Fruit fly (Drosophila melanogaster) whole organism, prepupa: Measurements from ENCODE around the gene Bdbt.
A peak's percentile ranks its signal among the peaks of the same experiment; 100 is the strongest.

Source experiments
- CG10631 ChIP-seq: fragments of 200-800 bp; sonication (Bioruptor generic); optimal IDR thresholded peaks from 2 replicates; lab custom pipeline; 2016; ENCODE audit warnings: missing biosample characterization, missing genetic modification characterization
- CG10669 ChIP-seq: fragments of 200-800 bp; sonication (Bioruptor generic); optimal IDR thresholded peaks from 3 replicates; lab custom pipeline; 2018; ENCODE audit warnings: missing biosample characterization, mild to moderate bottlenecking, missing genetic modification characterization, moderate library complexity
- CG11294 ChIP-seq: fragments of 200-800 bp; sonication (Bioruptor generic); IDR thresholded peaks from 2 replicates; pipeline ENCODE4 v1.3.6; 2022; ENCODE audit warnings: missing biosample characterization, missing genetic modification characterization
- CG11762 ChIP-seq: fragments of 200-800 bp; sonication (Bioruptor generic); optimal IDR thresholded peaks from 3 replicates; lab custom pipeline; 2016; ENCODE audit warnings: missing biosample characterization, missing genetic modification characterization; ENCODE audit not compliant: insufficient read depth
- CG15336 ChIP-seq: fragments of 200-800 bp; sonication (Bioruptor generic); IDR thresholded peaks from 2 replicates; pipeline ENCODE4 v1.3.6; 2022; ENCODE audit warnings: missing biosample characterization, missing genetic modification characterization
- CG1621 ChIP-seq: fragments of 200-800 bp; sonication (Bioruptor generic); optimal IDR thresholded peaks from 3 replicates; lab custom pipeline; 2018; ENCODE audit warnings: missing biosample characterization, mild to moderate bottlenecking, missing genetic modification characterization
- CG16779 ChIP-seq: fragments of 200-800 bp; sonication (Bioruptor generic); optimal IDR thresholded peaks from 3 replicates; lab custom pipeline; 2017; ENCODE audit warnings: missing biosample characterization, mild to moderate bottlenecking, missing genetic modification characterization
- CG3032 ChIP-seq: fragments of 200-800 bp; optimal IDR thresholded peaks from 2 replicates; lab custom pipeline; 2019; ENCODE audit warnings: missing biosample characterization, mild to moderate bottlenecking, missing genetic modification characterization, moderate library complexity
- CG32006 ChIP-seq: fragments of 200-800 bp; sonication (Bioruptor generic); optimal IDR thresholded peaks from 3 replicates; lab custom pipeline; 2017; ENCODE audit warnings: missing biosample characterization, mild to moderate bottlenecking, missing genetic modification characterization
- CG34406 ChIP-seq: fragments of 200-800 bp; sonication (Bioruptor generic); optimal IDR thresholded peaks from 3 replicates; lab custom pipeline; 2016; ENCODE audit warnings: missing biosample characterization, missing genetic modification characterization
- CG3919 ChIP-seq: fragments of 200-800 bp; sonication (Bioruptor generic); optimal IDR thresholded peaks from 3 replicates; lab custom pipeline; 2016; ENCODE audit warnings: missing biosample characterization, missing genetic modification characterization
- CG4318 ChIP-seq: fragments of 200-800 bp; sonication (Bioruptor generic); optimal IDR thresholded peaks from 3 replicates; lab custom pipeline; 2017; ENCODE audit warnings: missing biosample characterization, mild to moderate bottlenecking, missing genetic modification characterization
- CG6792 ChIP-seq: fragments of 200-800 bp; sonication (Bioruptor generic); optimal IDR thresholded peaks from 3 replicates; lab custom pipeline; 2016; ENCODE audit warnings: missing biosample characterization, missing genetic modification characterization
- CG6808 ChIP-seq: fragments of 200-800 bp; sonication (Bioruptor generic); optimal IDR thresholded peaks from 3 replicates; lab custom pipeline; 2017; ENCODE audit warnings: missing biosample characterization, missing genetic modification characterization, mild to moderate bottlenecking, moderate library complexity, missing genetic modification reagents
- CG6854 ChIP-seq: fragments of 200-800 bp; sonication (Bioruptor generic); optimal IDR thresholded peaks from 2 replicates; lab custom pipeline; 2017; ENCODE audit warnings: missing biosample characterization, mild to moderate bottlenecking, missing genetic modification characterization
- CG7368 ChIP-seq: fragments of 200-800 bp; sonication (Bioruptor generic); optimal IDR thresholded peaks from 3 replicates; lab custom pipeline; 2016; ENCODE audit warnings: missing biosample characterization, missing genetic modification characterization
- CG8119 ChIP-seq: fragments of 200-800 bp; sonication (Bioruptor generic); IDR thresholded peaks from 3 replicates; pipeline ENCODE4 v1.3.6; 2022; ENCODE audit warnings: missing biosample characterization, missing genetic modification characterization
- CG8632 ChIP-seq: fragments of 200-800 bp; sonication (Bioruptor generic); optimal IDR thresholded peaks from 3 replicates; lab custom pipeline; 2016; ENCODE audit warnings: missing biosample characterization, missing genetic modification characterization
- Eip78C ChIP-seq: fragments of 200-800 bp; sonication (Bioruptor generic); peaks from one replicate; lab custom pipeline; 2016; ENCODE audit warnings: missing biosample characterization, missing genetic modification characterization
- Ets21C ChIP-seq: fragments of 200-800 bp; sonication (Bioruptor generic); optimal IDR thresholded peaks from 3 replicates; lab custom pipeline; 2016; ENCODE audit warnings: missing biosample characterization, missing genetic modification characterization
- Ets96B ChIP-seq: fragments of 200-800 bp; optimal IDR thresholded peaks from 2 replicates; lab custom pipeline; 2019; ENCODE audit warnings: missing biosample characterization, mild to moderate bottlenecking, missing genetic modification characterization, moderate library complexity
- Gug ChIP-seq: fragments of 200-800 bp; sonication (Bioruptor generic); IDR thresholded peaks from 2 replicates; pipeline ENCODE4 v1.3.6; 2022; ENCODE audit warnings: missing biosample characterization, missing genetic modification characterization
- Hr38 ChIP-seq: sonication (Bioruptor generic); optimal IDR thresholded peaks from 2 replicates; lab custom pipeline; 2016; ENCODE audit warnings: missing biosample characterization, missing genetic modification characterization
- Hr39 ChIP-seq: fragments of 200-800 bp; sonication (Bioruptor generic); optimal IDR thresholded peaks from 2 replicates; lab custom pipeline; 2016; ENCODE audit warnings: missing biosample characterization, missing genetic modification characterization
- Hr4 ChIP-seq: fragments of 200-800 bp; sonication (Bioruptor generic); optimal IDR thresholded peaks from 3 replicates; lab custom pipeline; 2016; ENCODE audit warnings: missing biosample characterization, missing genetic modification characterization
- Lpt ChIP-seq: fragments of 200-800 bp; sonication (Bioruptor generic); optimal IDR thresholded peaks from 3 replicates; lab custom pipeline; 2016; ENCODE audit warnings: missing biosample characterization, missing genetic modification characterization
- OdsH ChIP-seq: fragments of 200-800 bp; sonication (Bioruptor generic); optimal IDR thresholded peaks from 3 replicates; lab custom pipeline; 2016; ENCODE audit warnings: missing biosample characterization, missing genetic modification characterization
- Sox102F ChIP-seq: fragments of 200-800 bp; sonication (Bioruptor generic); optimal IDR thresholded peaks from 2 replicates; lab custom pipeline; 2016; ENCODE audit warnings: missing biosample characterization, mild to moderate bottlenecking, missing genetic modification characterization
- Sox15 ChIP-seq: fragments of 200-800 bp; sonication (Bioruptor generic); optimal IDR thresholded peaks from 3 replicates; lab custom pipeline; 2016; ENCODE audit warnings: missing biosample characterization, missing genetic modification characterization
- achi ChIP-seq: fragments of 200-800 bp; sonication (Bioruptor generic); optimal IDR thresholded peaks from 3 replicates; lab custom pipeline; 2016; ENCODE audit warnings: missing biosample characterization, missing genetic modification characterization
- acj6 ChIP-seq: fragments of 200-800 bp; sonication (Bioruptor generic); optimal IDR thresholded peaks from 3 replicates; lab custom pipeline; 2016; ENCODE audit warnings: missing biosample characterization, missing genetic modification characterization
- cyc ChIP-seq: fragments of 200-800 bp; sonication (Bioruptor generic); optimal IDR thresholded peaks from 3 replicates; lab custom pipeline; 2016; ENCODE audit warnings: missing biosample characterization, missing genetic modification characterization
- dac ChIP-seq: fragments of 200-800 bp; sonication (Bioruptor generic); optimal IDR thresholded peaks from 2 replicates; lab custom pipeline; 2017; ENCODE audit warnings: missing biosample characterization, mild to moderate bottlenecking, missing genetic modification characterization
- dsx ChIP-seq: fragments of 200-800 bp; optimal IDR thresholded peaks from 3 replicates; lab custom pipeline; 2019; ENCODE audit warnings: missing biosample characterization, mild to moderate bottlenecking, missing genetic modification characterization, moderate library complexity; ENCODE audit not compliant: poor library complexity, severe bottlenecking
- eg ChIP-seq: fragments of 200-800 bp; sonication (Bioruptor generic); IDR thresholded peaks from 3 replicates; pipeline ENCODE4 v1.3.6; 2022; ENCODE audit warnings: missing biosample characterization, missing genetic modification characterization
- esn ChIP-seq: fragments of 200-800 bp; sonication (Bioruptor generic); optimal IDR thresholded peaks from 2 replicates; lab custom pipeline; 2016; ENCODE audit warnings: missing biosample characterization, mild to moderate bottlenecking, missing genetic modification characterization, moderate library complexity
- fd59A ChIP-seq: fragments of 200-800 bp; sonication (Bioruptor generic); optimal IDR thresholded peaks from 2 replicates; lab custom pipeline; 2017; ENCODE audit warnings: missing biosample characterization, mild to moderate bottlenecking, missing genetic modification characterization, missing genetic modification reagents
- fkh ChIP-seq: fragments of 200-800 bp; sonication (Bioruptor generic); optimal IDR thresholded peaks from 3 replicates; lab custom pipeline; 2017; ENCODE audit warnings: missing biosample characterization, mild to moderate bottlenecking, missing genetic modification characterization, moderate library complexity
- lz ChIP-seq: fragments of 200-800 bp; sonication (Bioruptor generic); optimal IDR thresholded peaks from 3 replicates; lab custom pipeline; 2016; ENCODE audit warnings: missing biosample characterization, missing genetic modification characterization
- net ChIP-seq: fragments of 200-800 bp; sonication (Bioruptor generic); optimal IDR thresholded peaks from 3 replicates; lab custom pipeline; 2016; ENCODE audit warnings: missing biosample characterization, missing genetic modification characterization
- pdm3 ChIP-seq: fragments of 200-800 bp; sonication (Bioruptor generic); optimal IDR thresholded peaks from 3 replicates; lab custom pipeline; 2016; ENCODE audit warnings: missing biosample characterization, missing genetic modification characterization
- salr ChIP-seq, 2 experiments: fragments of 200-800 bp; sonication (Bioruptor generic); optimal IDR thresholded peaks; 3 replicates each; lab custom pipeline; 2016 to 2018; ENCODE audit warnings: missing biosample characterization in 2 of 2, missing genetic modification characterization in 2 of 2, mild to moderate bottlenecking in 1 of 2
- spab ChIP-seq: fragments of 200-800 bp; sonication (Bioruptor generic); optimal IDR thresholded peaks from 2 replicates; lab custom pipeline; 2017; ENCODE audit warnings: missing biosample characterization, mild to moderate bottlenecking, missing genetic modification characterization, missing genetic modification reagents
- ss ChIP-seq, 2 experiments: fragments of 200-800 bp; sonication (Bioruptor generic); optimal IDR thresholded peaks; 2 replicates in 1 of 2; 3 replicates in 1 of 2; lab custom pipeline; 2017 to 2018; ENCODE audit warnings: mild to moderate bottlenecking in 2 of 2, missing biosample characterization in 2 of 2, missing genetic modification characterization in 2 of 2, moderate library complexity in 1 of 2
- svp ChIP-seq: fragments of 200-800 bp; sonication (Bioruptor generic); peaks from one replicate; lab custom pipeline; 2016; ENCODE audit warnings: missing biosample characterization, missing genetic modification characterization
- topi ChIP-seq: fragments of 200-800 bp; sonication (Bioruptor generic); optimal IDR thresholded peaks from 3 replicates; lab custom pipeline; 2016; ENCODE audit warnings: missing biosample characterization, missing genetic modification characterization
- vri ChIP-seq: fragments of 200-800 bp; sonication (Bioruptor generic); optimal IDR thresholded peaks from 3 replicates; lab custom pipeline; 2016; ENCODE audit warnings: missing biosample characterization, mild to moderate bottlenecking, missing genetic modification characterization

Bdbt gene

dm6 chr3R:21161620-21162029 is 43.0 kb upstream of the Bdbt start:
- TF ChIP-seq CG6792 (GFP tag; lab: Kevin White, UChicago) (no peak), eg (no peak), lz (GFP tag; lab: Kevin White, UChicago) (no peak), vri (GFP tag; lab: Kevin White, UChicago) (peak; percentile 42), Gug (no peak), esn (GFP tag; lab: Kevin White, UChicago) (no peak), dac (GFP tag; lab: Kevin White, UChicago) (no peak), salr (GFP tag; optimal IDR thresholded peaks at IDR 0.05; lab: Kevin White, UChicago) (no peak), fd59A (GFP tag; lab: Kevin White, UChicago) (no peak), svp (GFP tag; lab: Kevin White, UChicago) (no peak), dsx (GFP tag; lab: Kevin White, UChicago) (peak; percentile 76), CG16779 (tag; lab: Kevin White, UChicago) (no peak), CG8119 (0 out of 3 replicates have a peak, but pooled peaks have one; percentile 21), ss (GFP tag; optimal IDR thresholded peaks at IDR 0.05; lab: Kevin White, UChicago) (no peak), pdm3 (GFP tag; lab: Kevin White, UChicago) (no peak), CG32006 (GFP tag; lab: Kevin White, UChicago) (peak; percentile 34), Sox102F (no peak), cyc (no peak), topi (no peak), Hr4 (GFP tag; lab: Kevin White, UChicago) (no peak), CG4318 (no peak), CG3919 (no peak), Ets96B (no peak), acj6 (no peak), CG11762 (no peak), CG10669 (no peak), OdsH (GFP tag; lab: Kevin White, UChicago) (no peak), spab (GFP tag; lab: Kevin White, UChicago) (no peak), Sox15 (GFP tag; lab: Kevin White, UChicago) (no peak), CG6808 (no peak), Ets21C (no peak), fkh (GFP tag; lab: Kevin White, UChicago) (peak; percentile 67), CG6854 (GFP tag; lab: Kevin White, UChicago) (no peak), Hr39 (no peak), Hr38 (GFP tag; lab: Kevin White, UChicago) (no peak), CG3032 (tag; lab: Kevin White, UChicago) (no peak), Eip78C (GFP tag; lab: Kevin White, UChicago) (peak; percentile 59), Lpt (GFP tag; lab: Kevin White, UChicago) (no peak), CG15336 (GFP tag; lab: Robert Waterston, UW) (no peak), CG8632 (GFP tag; lab: Kevin White, UChicago) (peak; percentile 3), CG34406 (no peak)
- TF ChIP-seq, all 60 proteins: peak for 7

- TF ChIP-seq CG1621 (tag; lab: Kevin White, UChicago) (no peak), CG11762 (no peak), CG10669 (no peak), spab (GFP tag; lab: Kevin White, UChicago) (no peak), dac (GFP tag; lab: Kevin White, UChicago) (no peak), CG15336 (GFP tag; lab: Robert Waterston, UW) (no peak), Ets96B (no peak), CG34406 (no peak), Sox102F (no peak), CG16779 (tag; lab: Kevin White, UChicago) (no peak), CG3919 (no peak), net (no peak), topi (no peak), CG7368 (GFP tag; lab: Kevin White, UChicago) (no peak), achi (no peak), acj6 (no peak), CG10631 (no peak), Hr38 (GFP tag; lab: Kevin White, UChicago) (no peak), CG11294 (GFP tag; lab: Robert Waterston, UW) (no peak), CG6808 (no peak)
Observed at dm6 chr3R:21161042-21161532, 42.4 kb upstream of the Bdbt start, which contains the start of gene cDIP. cDIP (minus strand) TSS chr3R:21161092.
